Worm (Caenorhabditis elegans) whole organism, L1 larva: ENCODE data around the gene R03H10.2.
"Not testable (repeated sequence)": the region's sequence is repeated elsewhere in the genome, so short reads cannot be mapped to it uniquely, and the experiment has no call there.

Experiments
- C16A3.4 ChIP-seq: fragments of 150-350 bp; optimal IDR thresholded peaks from 2 replicates; lab custom pipeline; 2014; ENCODE audit warnings: missing biosample characterization, missing genetic modification characterization
- F16B12.6 ChIP-seq: fragments of 150-350 bp; optimal IDR thresholded peaks from 2 replicates; lab custom pipeline; 2014; ENCODE audit warnings: missing biosample characterization, missing genetic modification characterization
- aha-1 ChIP-seq: fragments of 150-350 bp; optimal IDR thresholded peaks from 2 replicates; lab custom pipeline; 2014; ENCODE audit warnings: missing biosample characterization, missing genetic modification characterization
- alr-1 ChIP-seq: fragments of 200-800 bp; sonication (Bioruptor generic); optimal IDR thresholded peaks from 2 replicates; lab custom pipeline; 2018; ENCODE audit warnings: borderline replicate concordance, mild to moderate bottlenecking, missing genetic modification characterization, missing compliant biosample characterization
- blmp-1 ChIP-seq: fragments of 150-350 bp; optimal IDR thresholded peaks from 2 replicates; lab custom pipeline; 2014; ENCODE audit warnings: missing biosample characterization, missing genetic modification characterization
- ceh-82 ChIP-seq, 3 experiments: fragments of 150-350 bp in 1 of 3; sonication (generic microtip) in 2 of 3; optimal IDR thresholded peaks; 2 replicates each; lab custom pipeline; 2014 to 2017; ENCODE audit warnings: missing biosample characterization in 3 of 3, missing genetic modification characterization in 3 of 3
- ceh-88 ChIP-seq: fragments of 200-800 bp; sonication (Bioruptor generic); IDR thresholded peaks from 2 replicates; pipeline ENCODE4 v1.3.6; 2022; ENCODE audit warnings: missing genetic modification characterization, missing compliant biosample characterization
- ces-1 ChIP-seq: fragments of 150-350 bp; optimal IDR thresholded peaks from 2 replicates; lab custom pipeline; 2014; ENCODE audit warnings: missing biosample characterization, missing genetic modification reagents, missing genetic modification characterization
- dpl-1 ChIP-seq, 3 experiments: fragments of 150-350 bp in 2 of 3; sonication (generic microtip) in 1 of 3; optimal IDR thresholded peaks; 2 replicates each; lab custom pipeline; 2014 to 2017; ENCODE audit warnings: missing biosample characterization in 3 of 3, missing genetic modification characterization in 3 of 3, missing genetic modification reagents in 3 of 3
- efl-1 ChIP-seq, 4 experiments: fragments of 150-350 bp; optimal IDR thresholded peaks in 3 of 4; peaks in 1 of 4; 1 replicate in 1 of 4; 2 replicates in 3 of 4; lab custom pipeline; 2014; ENCODE audit warnings: missing biosample characterization in 2 of 4, missing genetic modification characterization in 2 of 4, missing genetic modification reagents in 2 of 4
- efl-3 ChIP-seq: fragments of 200-800 bp; sonication (Bioruptor generic); optimal IDR thresholded peaks from 2 replicates; lab custom pipeline; 2018; ENCODE audit warnings: mild to moderate bottlenecking, missing genetic modification characterization, missing compliant biosample characterization
- elt-3 ChIP-seq, 6 experiments: fragments of 150-350 bp in 1 of 6; sonication (generic microtip); optimal IDR thresholded peaks; 2 replicates each; lab custom pipeline; 2017 to 2018; ENCODE audit warnings: missing biosample characterization in 6 of 6, missing genetic modification characterization in 6 of 6, inconsistent platforms in 1 of 6
- ets-5 ChIP-seq: fragments of 200-800 bp; sonication (Bioruptor generic); IDR thresholded peaks from 2 replicates; pipeline ENCODE4 v1.3.6; 2022; ENCODE audit warnings: missing genetic modification characterization, missing compliant biosample characterization
- fkh-10 ChIP-seq: sonication (generic microtip); optimal IDR thresholded peaks from 2 replicates; lab custom pipeline; 2017; ENCODE audit warnings: missing biosample characterization, missing genetic modification reagents, missing genetic modification characterization
- fkh-4 ChIP-seq: sonication (generic microtip); optimal IDR thresholded peaks from 2 replicates; lab custom pipeline; 2016; ENCODE audit warnings: missing compliant biosample characterization, missing genetic modification characterization, borderline replicate concordance
- fkh-8 ChIP-seq: sonication (generic microtip); optimal IDR thresholded peaks from 2 replicates; lab custom pipeline; 2016; ENCODE audit warnings: mild to moderate bottlenecking, missing genetic modification characterization, missing compliant biosample characterization
- fos-1 ChIP-seq: fragments of 150-350 bp; optimal IDR thresholded peaks from 2 replicates; lab custom pipeline; 2014; ENCODE audit warnings: missing biosample characterization, missing genetic modification characterization
- isw-1 ChIP-seq: fragments of 200-800 bp; sonication (Bioruptor generic); IDR thresholded peaks from 2 replicates; pipeline ENCODE4 v1.3.6; 2022; ENCODE audit warnings: missing genetic modification characterization, missing compliant biosample characterization
- jun-1 ChIP-seq: fragments of 150-350 bp; optimal IDR thresholded peaks from 2 replicates; lab custom pipeline; 2014; ENCODE audit warnings: missing biosample characterization, missing genetic modification reagents, missing genetic modification characterization
- lin-13 ChIP-seq: fragments of 150-350 bp; optimal IDR thresholded peaks from 2 replicates; lab custom pipeline; 2014; ENCODE audit warnings: missing biosample characterization, missing genetic modification reagents, missing genetic modification characterization
- lin-15B ChIP-seq: fragments of 150-350 bp; sonication (generic microtip); optimal IDR thresholded peaks from 3 replicates; lab custom pipeline; 2014; ENCODE audit warnings: missing biosample characterization, missing genetic modification characterization
- lir-3 ChIP-seq: sonication (generic microtip); optimal IDR thresholded peaks from 2 replicates; lab custom pipeline; 2016; ENCODE audit warnings: mild to moderate bottlenecking, missing genetic modification characterization, moderate library complexity, missing compliant biosample characterization; ENCODE audit not compliant: poor library complexity
- lsy-2 ChIP-seq, 2 experiments: fragments of 150-350 bp; optimal IDR thresholded peaks; 2 replicates each; lab custom pipeline; 2014; ENCODE audit warnings: missing biosample characterization in 2 of 2, missing genetic modification characterization in 2 of 2
- mab-9 ChIP-seq: fragments of 200-800 bp; sonication (Bioruptor generic); IDR thresholded peaks from 2 replicates; pipeline ENCODE4 v1.3.6; 2022; ENCODE audit warnings: missing genetic modification reagents, missing genetic modification characterization, missing compliant biosample characterization
- mef-2 ChIP-seq: fragments of 150-350 bp; optimal IDR thresholded peaks from 2 replicates; lab custom pipeline; 2014; ENCODE audit warnings: missing biosample characterization, missing genetic modification characterization
- mep-1 ChIP-seq: fragments of 150-350 bp; optimal IDR thresholded peaks from 2 replicates; lab custom pipeline; 2014; ENCODE audit warnings: missing biosample characterization, missing genetic modification characterization
- nhr-12 ChIP-seq: sonication (generic microtip); optimal IDR thresholded peaks from 2 replicates; lab custom pipeline; 2017; ENCODE audit warnings: missing biosample characterization, missing genetic modification characterization
- nhr-237 ChIP-seq: fragments of 150-350 bp; optimal IDR thresholded peaks from 2 replicates; lab custom pipeline; 2014; ENCODE audit warnings: missing biosample characterization, missing genetic modification characterization
- nhr-47 ChIP-seq: sonication (generic microtip); optimal IDR thresholded peaks from 2 replicates; lab custom pipeline; 2016; ENCODE audit warnings: mild to moderate bottlenecking, missing genetic modification characterization, moderate library complexity, missing compliant biosample characterization
- nhr-76 ChIP-seq: sonication (generic microtip); optimal IDR thresholded peaks from 2 replicates; lab custom pipeline; 2017; ENCODE audit warnings: missing biosample characterization, missing genetic modification characterization
- nhr-77 ChIP-seq: fragments of 150-350 bp; optimal IDR thresholded peaks from 2 replicates; lab custom pipeline; 2014; ENCODE audit warnings: missing biosample characterization, missing genetic modification characterization
- nhr-84 ChIP-seq: sonication (generic microtip); optimal IDR thresholded peaks from 2 replicates; lab custom pipeline; 2017; ENCODE audit warnings: missing biosample characterization, missing genetic modification characterization
- nhr-85 ChIP-seq: sonication (generic microtip); peaks from one replicate; lab custom pipeline; 2016; ENCODE audit warnings: missing genetic modification characterization, inconsistent platforms, missing compliant biosample characterization
- skn-1 ChIP-seq: fragments of 150-350 bp; optimal IDR thresholded peaks from 2 replicates; lab custom pipeline; 2014; ENCODE audit warnings: missing biosample characterization, missing genetic modification characterization
- snpc-4 ChIP-seq: fragments of 150-350 bp; optimal IDR thresholded peaks from 2 replicates; lab custom pipeline; 2014; ENCODE audit warnings: missing biosample characterization, missing genetic modification characterization
- sox-4 ChIP-seq: sonication (generic microtip); optimal IDR thresholded peaks from 2 replicates; lab custom pipeline; 2016; ENCODE audit warnings: missing genetic modification characterization, missing compliant biosample characterization
- tbx-2 ChIP-seq: sonication (generic microtip); optimal IDR thresholded peaks from 2 replicates; lab custom pipeline; 2016; ENCODE audit warnings: missing genetic modification characterization, missing compliant biosample characterization
- tlp-1 ChIP-seq: fragments of 150-350 bp; optimal IDR thresholded peaks from 2 replicates; lab custom pipeline; 2014; ENCODE audit warnings: missing biosample characterization, missing genetic modification characterization
- unc-30 ChIP-seq: sonication (generic microtip); optimal IDR thresholded peaks from 2 replicates; lab custom pipeline; 2017; ENCODE audit warnings: missing biosample characterization, missing genetic modification characterization
- unc-98 ChIP-seq: fragments of 200-800 bp; sonication (Bioruptor generic); IDR thresholded peaks from 2 replicates; pipeline ENCODE4 v1.3.6; 2022; ENCODE audit warnings: missing genetic modification characterization, missing compliant biosample characterization
- vab-15 ChIP-seq: sonication (generic microtip); optimal IDR thresholded peaks from 2 replicates; lab custom pipeline; 2017; ENCODE audit warnings: missing genotype, mild to moderate bottlenecking, missing genetic modification characterization, missing compliant biosample characterization
- zag-1 ChIP-seq: fragments of 150-350 bp; optimal IDR thresholded peaks from 2 replicates; lab custom pipeline; 2014; ENCODE audit warnings: missing biosample characterization, missing genetic modification characterization
- ztf-11 ChIP-seq, 2 experiments: sonication (generic microtip); optimal IDR thresholded peaks; 2 replicates each; lab custom pipeline; 2016 to 2017; ENCODE audit warnings: missing genetic modification characterization in 2 of 2, missing biosample characterization in 1 of 2, missing compliant biosample characterization in 1 of 2
- ztf-4 ChIP-seq: fragments of 150-350 bp; optimal IDR thresholded peaks from 2 replicates; lab custom pipeline; 2014; ENCODE audit warnings: missing biosample characterization, missing genetic modification characterization

R03H10.2 gene

ce11 chrII:4159570-4159969 is 4.0 kb downstream of the R03H10.2 start:
- TF ChIP-seq unc-98 (GFP tag; lab: Robert Waterston, UW) (no peak), unc-30 (tag; lab: Kevin White, UChicago) (no peak), isw-1 (GFP tag; lab: Robert Waterston, UW) (no peak), fos-1 (no peak), nhr-12 (no peak), ces-1 (GFP tag; lab: Kevin White, UChicago) (no peak), aha-1 (tag; lab: Kevin White, UChicago) (no peak), mab-9 (GFP tag; lab: Robert Waterston, UW) (no peak), lsy-2 (tag; optimal IDR thresholded peaks at IDR 0.05; lab: Kevin White, UChicago) (no peak), nhr-76 (tag; lab: Kevin White, UChicago) (no peak), ets-5 (GFP tag; lab: Robert Waterston, UW) (no peak), fkh-8 (tag; lab: Kevin White, UChicago) (no peak), sox-4 (tag; lab: Kevin White, UChicago) (no peak)

- TF ChIP-seq zag-1 (tag; lab: Kevin White, UChicago) = no peak
- TF ChIP-seq ceh-88 (GFP tag; lab: Robert Waterston, UW) = no peak
- no peak for TF ChIP-seq efl-1 (optimal IDR thresholded peaks at IDR 0.05; lab: Kevin White, UChicago)
- TF ChIP-seq efl-1 (GFP tag; optimal IDR thresholded peaks at IDR 0.05 in 1 of 2; lab: Kevin White, UChicago) = no peak
- no peak for TF ChIP-seq ztf-11 (tag; optimal IDR thresholded peaks at IDR 0.05; lab: Kevin White, UChicago)
- no peak for TF ChIP-seq nhr-47 (tag; lab: Kevin White, UChicago)
- no peak for TF ChIP-seq mef-2 (tag; lab: Kevin White, UChicago)
- TF ChIP-seq efl-3 = no peak
- no peak for TF ChIP-seq skn-1
- no peak for TF ChIP-seq tbx-2
- TF ChIP-seq fkh-10 = no peak
- no peak for TF ChIP-seq unc-30 (tag; lab: Kevin White, UChicago)
- no peak for TF ChIP-seq ztf-4 (tag; lab: Kevin White, UChicago)
- no peak for TF ChIP-seq blmp-1 (tag; lab: Kevin White, UChicago)
- no peak for TF ChIP-seq F16B12.6 (tag; lab: Kevin White, UChicago)
- TF ChIP-seq nhr-77 (tag; lab: Kevin White, UChicago) = no peak
- TF ChIP-seq nhr-84 (tag; lab: Kevin White, UChicago) = no peak
- TF ChIP-seq C16A3.4 (tag; lab: Kevin White, UChicago) = no peak
- no peak for TF ChIP-seq lin-15B (tag; lab: Kevin White, UChicago)
- no peak for TF ChIP-seq nhr-237 (tag; lab: Kevin White, UChicago)
These were observed 12.3 kb downstream of the R03H10.2 start for ce11 chrII:4167833-4168232.

- TF ChIP-seq dpl-1 (GFP tag; optimal IDR thresholded peaks at IDR 0.05; lab: Kevin White, UChicago); lir-3; elt-3 (tag; optimal IDR thresholded peaks at IDR 0.05; lab: Kevin White, UChicago): not testable (repeated sequence)
These were observed 12.8 kb downstream of the R03H10.2 start, which contains the start of gene R03H10.4 for ce11 chrII:4168404-4168803. R03H10.4 (minus strand) TSS chrII:4168504.

- no peak for TF ChIP-seq alr-1
- no peak for TF ChIP-seq C16A3.4 (tag; lab: Kevin White, UChicago)
- TF ChIP-seq ceh-82 (tag; optimal IDR thresholded peaks at IDR 0.05; lab: Kevin White, UChicago) = no peak
- no peak for TF ChIP-seq dpl-1 (GFP tag; optimal IDR thresholded peaks at IDR 0.05; lab: Kevin White, UChicago)
- TF ChIP-seq snpc-4 (tag; lab: Kevin White, UChicago) = no peak
- TF ChIP-seq nhr-85 = no peak
- TF ChIP-seq blmp-1 (tag; lab: Kevin White, UChicago) = no peak
- no peak for TF ChIP-seq lin-13 (GFP tag; lab: Kevin White, UChicago)
- TF ChIP-seq lin-15B (tag; lab: Kevin White, UChicago) = no peak
- TF ChIP-seq ztf-4 (tag; lab: Kevin White, UChicago) = no peak
- TF ChIP-seq fkh-4 = no peak
- TF ChIP-seq nhr-12 = no peak
- no peak for TF ChIP-seq mep-1 (tag; lab: Kevin White, UChicago)
- no peak for TF ChIP-seq vab-15
- TF ChIP-seq lir-3 = no peak
- TF ChIP-seq tlp-1 (tag; lab: Kevin White, UChicago) = no peak
- TF ChIP-seq jun-1 (tag; lab: Kevin White, UChicago) = no peak
These were observed 14.9 kb downstream of the R03H10.2 start, which contains the start of gene R03H10.5 for ce11 chrII:4170508-4170907. R03H10.5 (minus strand) TSS chrII:4170608.
